Worm (Caenorhabditis elegans) whole organism, young adult: ENCODE data around the gene B0024.4.
A peak's percentile ranks its signal among the peaks of the same experiment; 100 is the strongest.

Source experiments
- B0035.1 ChIP-seq: sonication (generic microtip); optimal IDR thresholded peaks from 2 replicates; lab custom pipeline; 2016; ENCODE audit warnings: missing genetic modification characterization, mild to moderate bottlenecking, missing compliant biosample characterization, missing genotype, missing genetic modification reagents
- B0261.1 ChIP-seq: sonication (generic microtip); optimal IDR thresholded peaks from 2 replicates; lab custom pipeline; 2016; ENCODE audit warnings: mild to moderate bottlenecking, missing genetic modification characterization, moderate library complexity, missing compliant biosample characterization
- F10E7.11 ChIP-seq: sonication (generic microtip); optimal IDR thresholded peaks from 2 replicates; lab custom pipeline; 2017; ENCODE audit warnings: mild to moderate bottlenecking, missing genetic modification characterization, moderate library complexity, missing compliant biosample characterization
- F37B4.10 ChIP-seq: fragments of 200-800 bp; sonication (Bioruptor generic); IDR thresholded peaks from 2 replicates; pipeline ENCODE4 v1.3.6; 2022; ENCODE audit warnings: missing genetic modification characterization, missing compliant biosample characterization
- F39B2.1 ChIP-seq: fragments of 200-800 bp; sonication (Bioruptor generic); IDR thresholded peaks from 2 replicates; pipeline ENCODE4 v1.3.6; 2022; ENCODE audit warnings: missing genetic modification reagents, missing genetic modification characterization, missing compliant biosample characterization
- F52B5.7 ChIP-seq: sonication (generic microtip); optimal IDR thresholded peaks from 2 replicates; lab custom pipeline; 2016; ENCODE audit warnings: mild to moderate bottlenecking, missing genetic modification characterization, missing compliant biosample characterization
- K11D2.4 ChIP-seq: fragments of 200-800 bp; sonication (Bioruptor generic); IDR thresholded peaks from 2 replicates; pipeline ENCODE4 v1.3.6; 2022; ENCODE audit warnings: missing genetic modification reagents, missing genetic modification characterization, missing compliant biosample characterization
- Y56A3A.18 ChIP-seq: fragments of 200-800 bp; sonication (Bioruptor generic); IDR thresholded peaks from 2 replicates; pipeline ENCODE4 v1.3.6; 2022; ENCODE audit warnings: missing genetic modification reagents, missing genetic modification characterization, missing compliant biosample characterization
- Y79H2A.3 ChIP-seq: fragments of 200-800 bp; sonication (Bioruptor generic); conservative IDR thresholded peaks from 2 replicates; pipeline ENCODE4 v1.3.6; 2022; ENCODE audit warnings: missing genetic modification reagents, missing genetic modification characterization, missing compliant biosample characterization
- Y95B8A.8 ChIP-seq: fragments of 200-800 bp; sonication (Bioruptor generic); IDR thresholded peaks from 2 replicates; pipeline ENCODE4 v1.3.6; 2022; ENCODE audit warnings: missing genetic modification reagents, missing genetic modification characterization, missing compliant biosample characterization
- ZK185.1 ChIP-seq: sonication (generic microtip); optimal IDR thresholded peaks from 2 replicates; lab custom pipeline; 2016; ENCODE audit warnings: mild to moderate bottlenecking, missing genetic modification characterization, missing compliant biosample characterization; ENCODE audit not compliant: poor library complexity, severe bottlenecking
- akir-1 ChIP-seq: fragments of 200-800 bp; sonication (Bioruptor generic); optimal IDR thresholded peaks from 2 replicates; lab custom pipeline; 2018; ENCODE audit warnings: mild to moderate bottlenecking, missing genetic modification characterization, moderate library complexity, missing compliant biosample characterization
- athp-1 ChIP-seq: sonication (generic microtip); optimal IDR thresholded peaks from 2 replicates; lab custom pipeline; 2017; ENCODE audit warnings: mild to moderate bottlenecking, missing genetic modification characterization, missing compliant biosample characterization
- attf-5 ChIP-seq: fragments of 200-800 bp; sonication (Bioruptor generic); optimal IDR thresholded peaks from 2 replicates; lab custom pipeline; 2018; ENCODE audit warnings: mild to moderate bottlenecking, missing genetic modification characterization, missing compliant biosample characterization
- ceh-100 ChIP-seq: fragments of 200-800 bp; sonication (Bioruptor generic); IDR thresholded peaks from 2 replicates; pipeline ENCODE4 v1.3.6; 2022; ENCODE audit warnings: missing genetic modification reagents, missing genetic modification characterization, missing compliant biosample characterization
- ceh-27 ChIP-seq: fragments of 200-800 bp; sonication (Bioruptor generic); optimal IDR thresholded peaks from 2 replicates; lab custom pipeline; 2018; ENCODE audit warnings: mild to moderate bottlenecking, missing genetic modification characterization, moderate library complexity, missing compliant biosample characterization
- dpff-1 ChIP-seq: sonication (generic microtip); optimal IDR thresholded peaks from 2 replicates; lab custom pipeline; 2017; ENCODE audit warnings: mild to moderate bottlenecking, missing genetic modification characterization, missing compliant biosample characterization
- dpl-1 ChIP-seq: fragments of 150-350 bp; optimal IDR thresholded peaks from 2 replicates; lab custom pipeline; 2014; ENCODE audit warnings: missing biosample characterization, missing genetic modification reagents, missing genetic modification characterization
- efl-1 ChIP-seq: fragments of 150-350 bp; optimal IDR thresholded peaks from 2 replicates; lab custom pipeline; 2014; ENCODE audit warnings: missing biosample characterization, missing genetic modification reagents, missing genetic modification characterization
- egl-18 ChIP-seq: fragments of 200-800 bp; sonication (Bioruptor generic); IDR thresholded peaks from 2 replicates; pipeline ENCODE4 v1.3.6; 2022; ENCODE audit warnings: missing genetic modification reagents, missing genetic modification characterization, missing compliant biosample characterization
- hlh-12 ChIP-seq: sonication (generic microtip); optimal IDR thresholded peaks from 2 replicates; lab custom pipeline; 2016; ENCODE audit warnings: missing genetic modification characterization, missing compliant biosample characterization
- hlh-26 ChIP-seq: fragments of 200-800 bp; sonication (Bioruptor generic); conservative IDR thresholded peaks from 2 replicates; pipeline ENCODE4 v1.3.6; 2022; ENCODE audit warnings: missing genetic modification reagents, missing genetic modification characterization, missing compliant biosample characterization
- hmg-20 ChIP-seq: fragments of 200-800 bp; sonication (Bioruptor generic); IDR thresholded peaks from 2 replicates; pipeline ENCODE4 v1.3.6; 2022; ENCODE audit warnings: missing genetic modification reagents, missing genetic modification characterization, missing compliant biosample characterization
- let-526 ChIP-seq: fragments of 200-800 bp; sonication (Bioruptor generic); IDR thresholded peaks from 2 replicates; pipeline ENCODE4 v1.3.6; 2022; ENCODE audit warnings: missing genetic modification reagents, missing genetic modification characterization, missing compliant biosample characterization
- lin-40 ChIP-seq: sonication (generic microtip); optimal IDR thresholded peaks from 2 replicates; lab custom pipeline; 2016; ENCODE audit warnings: missing genetic modification characterization, mild to moderate bottlenecking, missing compliant biosample characterization, missing genotype, missing genetic modification reagents
- lin-54 ChIP-seq: fragments of 200-800 bp; sonication (Bioruptor generic); optimal IDR thresholded peaks from 2 replicates; lab custom pipeline; 2018; ENCODE audit warnings: mild to moderate bottlenecking, missing genetic modification characterization, missing compliant biosample characterization
- lsy-27 ChIP-seq: sonication (generic microtip); optimal IDR thresholded peaks from 2 replicates; lab custom pipeline; 2017; ENCODE audit warnings: missing genetic modification characterization, mild to moderate bottlenecking, missing compliant biosample characterization, antibody characterized with exemption, missing genotype, borderline replicate concordance; ENCODE audit not compliant: insufficient read depth
- madf-6 ChIP-seq: fragments of 200-800 bp; sonication (Bioruptor generic); IDR thresholded peaks from 2 replicates; pipeline ENCODE4 v1.3.6; 2022; ENCODE audit warnings: missing genetic modification reagents, missing genetic modification characterization, missing compliant biosample characterization
- madf-8 ChIP-seq: fragments of 200-800 bp; sonication (Bioruptor generic); conservative IDR thresholded peaks from 2 replicates; pipeline ENCODE4 v1.3.6; 2022; ENCODE audit warnings: missing genetic modification reagents, missing genetic modification characterization, missing compliant biosample characterization
- nhr-120 ChIP-seq: fragments of 200-800 bp; sonication (Bioruptor generic); IDR thresholded peaks from 2 replicates; pipeline ENCODE4 v1.3.6; 2022; ENCODE audit warnings: missing genetic modification characterization, missing compliant biosample characterization
- rcor-1 ChIP-seq: fragments of 200-800 bp; sonication (Bioruptor generic); IDR thresholded peaks from 2 replicates; pipeline ENCODE4 v1.3.6; 2022; ENCODE audit warnings: missing genetic modification reagents, missing genetic modification characterization, missing compliant biosample characterization
- rec-8 ChIP-seq, 2 experiments: sonication (generic microtip); optimal IDR thresholded peaks; 2 replicates each; lab custom pipeline; 2016; ENCODE audit warnings: mild to moderate bottlenecking in 2 of 2, missing genetic modification characterization in 2 of 2, missing genetic modification reagents in 2 of 2, missing genotype in 2 of 2, missing biosample characterization in 1 of 2, missing compliant biosample characterization in 1 of 2, moderate library complexity in 1 of 2
- repo-1 ChIP-seq: sonication (generic microtip); optimal IDR thresholded peaks from 2 replicates; lab custom pipeline; 2017; ENCODE audit warnings: mild to moderate bottlenecking, missing genetic modification characterization, missing compliant biosample characterization
- rpc-1 ChIP-seq, 2 experiments: fragments of 150-350 bp in 1 of 2; sonication (generic microtip) in 1 of 2; optimal IDR thresholded peaks; 2 replicates each; lab custom pipeline; 2014 to 2018; ENCODE audit warnings: missing biosample characterization in 1 of 2, missing genetic modification characterization in 1 of 2, missing genetic modification reagents in 1 of 2, missing genotype in 1 of 2
- sptf-2 ChIP-seq: fragments of 200-800 bp; sonication (Bioruptor generic); optimal IDR thresholded peaks from 2 replicates; lab custom pipeline; 2018; ENCODE audit warnings: mild to moderate bottlenecking, missing genetic modification characterization, missing compliant biosample characterization
- tbp1 ChIP-seq: fragments of 200-800 bp; sonication (Bioruptor generic); optimal IDR thresholded peaks from 2 replicates; lab custom pipeline; 2018; ENCODE audit warnings: mild to moderate bottlenecking, missing genetic modification characterization, missing compliant biosample characterization
- unc-130 ChIP-seq: sonication (generic microtip); optimal IDR thresholded peaks from 2 replicates; lab custom pipeline; 2016; ENCODE audit warnings: missing genetic modification reagents, missing genetic modification characterization, missing compliant biosample characterization
- xnd-1 ChIP-seq: sonication (generic microtip); optimal IDR thresholded peaks from 2 replicates; lab custom pipeline; 2016; ENCODE audit warnings: missing genotype, missing genetic modification reagents, missing genetic modification characterization, missing compliant biosample characterization
- ztf-18 ChIP-seq: sonication (generic microtip); optimal IDR thresholded peaks from 2 replicates; lab custom pipeline; 2016; ENCODE audit warnings: missing genotype, mild to moderate bottlenecking, missing genetic modification characterization, missing compliant biosample characterization
- ztf-26 ChIP-seq: sonication (generic microtip); optimal IDR thresholded peaks from 2 replicates; lab custom pipeline; 2017; ENCODE audit warnings: missing genetic modification characterization, missing compliant biosample characterization
- ztf-28 ChIP-seq: fragments of 200-800 bp; sonication (Bioruptor generic); IDR thresholded peaks from 2 replicates; pipeline ENCODE4 v1.3.6; 2022; ENCODE audit warnings: missing genetic modification reagents, missing genetic modification characterization, missing compliant biosample characterization

B0024.4 gene

ce11 chrV:10320101-10320761, 23.0 kb downstream of the B0024.4 start, which contains the start of the genes gna-1 and B0024.13 (continued):
- TF ChIP-seq hmg-20 (GFP tag; lab: Robert Waterston, UW) (0 out of 2 replicates have a peak, but pooled peaks have one; percentile 62), F37B4.10 (GFP tag; lab: Robert Waterston, UW) (no peak), ztf-18 (tag; lab: Kevin White, UChicago) (peak; percentile 26), xnd-1 (tag; lab: Kevin White, UChicago) (no peak), unc-130 (peak; percentile 47), nhr-120 (no peak), hlh-26 (GFP tag; lab: Robert Waterston, UW) (no peak), athp-1 (tag; lab: Kevin White, UChicago) (no peak), sptf-2 (GFP tag; lab: Kevin White, UChicago) (no peak), madf-8 (GFP tag; lab: Robert Waterston, UW) (peak; percentile 24; the same call in 1 of the 2 replicates), F52B5.7 (tag; lab: Kevin White, UChicago) (no peak), egl-18 (GFP tag; lab: Robert Waterston, UW) (no peak), ceh-100 (no peak), repo-1 (tag; lab: Kevin White, UChicago) (no peak), rpc-1 (optimal IDR thresholded peaks at IDR 0.05; lab: Kevin White, UChicago) (no peak), rpc-1 (tag; optimal IDR thresholded peaks at IDR 0.05; lab: Kevin White, UChicago) (no peak), Y95B8A.8 (GFP tag; lab: Robert Waterston, UW) (no peak), ZK185.1 (peak; percentile 77), Y56A3A.18 (GFP tag; lab: Robert Waterston, UW) (no peak), K11D2.4 (GFP tag; lab: Robert Waterston, UW) (0 out of 2 replicates have a peak, but pooled peaks have one; percentile 46), efl-1 (GFP tag; lab: Kevin White, UChicago) (no peak), rec-8 (tag; optimal IDR thresholded peaks at IDR 0.05; lab: Kevin White, UChicago) (no peak), lin-54 (peak; percentile 46), ztf-28 (GFP tag; lab: Robert Waterston, UW) (no peak), tbp1 (GFP tag; lab: Kevin White, UChicago) (peak; percentile 20), dpff-1 (tag; lab: Kevin White, UChicago) (no peak), Y79H2A.3 (GFP tag; lab: Robert Waterston, UW) (no peak), madf-6 (GFP tag; lab: Robert Waterston, UW) (peak; percentile 58), lin-40 (tag; lab: Kevin White, UChicago) (no peak), F39B2.1 (GFP tag; lab: Robert Waterston, UW) (no peak), B0035.1 (tag; lab: Kevin White, UChicago) (no peak), B0261.1 (no peak), hlh-12 (tag; lab: Kevin White, UChicago) (no peak), F10E7.11 (no peak), let-526 (GFP tag; lab: Robert Waterston, UW) (no peak), rcor-1 (peak; percentile 50; the same call in 1 of the 2 replicates), ceh-27 (GFP tag; lab: Kevin White, UChicago) (peak; percentile 36), dpl-1 (no peak), ztf-26 (tag; lab: Kevin White, UChicago) (no peak), lsy-27 (tag; lab: Kevin White, UChicago) (no peak), attf-5 (GFP tag; lab: Kevin White, UChicago) (peak; percentile 58), akir-1 (GFP tag; lab: Kevin White, UChicago) (no peak)
- TF ChIP-seq, all 124 proteins: peak for 29
